Worm (Caenorhabditis elegans) whole organism, mixed stage, embryonic: Measurements from ENCODE around the gene eif-1.

Experiments
- M03D4.4 ChIP-seq: sonication (generic microtip); optimal IDR thresholded peaks from 2 replicates; lab custom pipeline; 2017; ENCODE audit warnings: mild to moderate bottlenecking, missing genetic modification characterization, missing compliant biosample characterization
- bed-3 ChIP-seq: fragments of 200-800 bp; sonication (Bioruptor generic); optimal IDR thresholded peaks from 3 replicates; lab custom pipeline; 2018; ENCODE audit warnings: mild to moderate bottlenecking, missing genetic modification characterization, moderate library complexity, missing compliant biosample characterization
- blmp-1 ChIP-seq: fragments of 150-350 bp; optimal IDR thresholded peaks from 2 replicates; lab custom pipeline; 2014; ENCODE audit warnings: missing biosample characterization, missing genetic modification characterization
- ceh-39 ChIP-seq: fragments of 150-350 bp; optimal IDR thresholded peaks from 2 replicates; lab custom pipeline; 2014; ENCODE audit warnings: missing biosample characterization, missing genetic modification characterization
- ceh-43 ChIP-seq: fragments of 200-800 bp; sonication (Bioruptor generic); optimal IDR thresholded peaks from 2 replicates; lab custom pipeline; 2018; ENCODE audit warnings: mild to moderate bottlenecking, missing genetic modification characterization, moderate library complexity, missing compliant biosample characterization
- cnd-1 ChIP-seq: fragments of 200-800 bp; sonication (Bioruptor generic); optimal IDR thresholded peaks from 2 replicates; lab custom pipeline; 2018; ENCODE audit warnings: mild to moderate bottlenecking, missing genetic modification characterization, missing compliant biosample characterization
- drap-1 ChIP-seq: fragments of 200-800 bp; sonication (Bioruptor generic); optimal IDR thresholded peaks from 3 replicates; lab custom pipeline; 2018; ENCODE audit warnings: mild to moderate bottlenecking, missing genetic modification characterization, missing compliant biosample characterization
- elt-1 ChIP-seq: sonication (generic microtip); optimal IDR thresholded peaks from 2 replicates; lab custom pipeline; 2017; ENCODE audit warnings: missing genetic modification characterization, mild to moderate bottlenecking, missing compliant biosample characterization, antibody characterized with exemption, moderate library complexity, borderline replicate concordance; ENCODE audit not compliant: insufficient read depth
- elt-3 ChIP-seq: fragments of 150-350 bp; optimal IDR thresholded peaks from 2 replicates; lab custom pipeline; 2014; ENCODE audit warnings: missing biosample characterization, missing genetic modification characterization
- flh-1 ChIP-seq: fragments of 200-800 bp; sonication (Bioruptor generic); optimal IDR thresholded peaks from 2 replicates; lab custom pipeline; 2018; ENCODE audit warnings: mild to moderate bottlenecking, missing genetic modification characterization, moderate library complexity, missing compliant biosample characterization
- ham-2 ChIP-seq: fragments of 200-800 bp; sonication (Bioruptor generic); optimal IDR thresholded peaks from 2 replicates; lab custom pipeline; 2018; ENCODE audit warnings: mild to moderate bottlenecking, missing genetic modification characterization, missing compliant biosample characterization
- lin-13 ChIP-seq: fragments of 150-350 bp; optimal IDR thresholded peaks from 2 replicates; lab custom pipeline; 2014; ENCODE audit warnings: missing biosample characterization, missing genetic modification characterization
- lin-32 ChIP-seq: fragments of 200-800 bp; sonication (Bioruptor generic); optimal IDR thresholded peaks from 2 replicates; lab custom pipeline; 2018; ENCODE audit warnings: mild to moderate bottlenecking, missing genetic modification characterization, missing compliant biosample characterization
- lsy-2 ChIP-seq: fragments of 150-350 bp; optimal IDR thresholded peaks from 2 replicates; lab custom pipeline; 2014; ENCODE audit warnings: missing biosample characterization, missing genetic modification characterization
- mab-5 ChIP-seq: fragments of 150-350 bp; optimal IDR thresholded peaks from 2 replicates; lab custom pipeline; 2014; ENCODE audit warnings: missing biosample characterization, missing genetic modification characterization
- mep-1 ChIP-seq: fragments of 150-350 bp; optimal IDR thresholded peaks from 2 replicates; lab custom pipeline; 2017; ENCODE audit warnings: missing biosample characterization, missing genetic modification reagents, missing genetic modification characterization, inconsistent platforms
- mls-2 ChIP-seq: sonication (generic microtip); optimal IDR thresholded peaks from 2 replicates; lab custom pipeline; 2016; ENCODE audit warnings: mild to moderate bottlenecking, missing genetic modification characterization, moderate library complexity, missing compliant biosample characterization
- nhr-12 ChIP-seq: fragments of 150-350 bp; optimal IDR thresholded peaks from 2 replicates; lab custom pipeline; 2014; ENCODE audit warnings: missing biosample characterization, missing genetic modification characterization
- nhr-2 ChIP-seq: fragments of 150-350 bp; optimal IDR thresholded peaks from 2 replicates; lab custom pipeline; 2014; ENCODE audit warnings: missing biosample characterization, missing genetic modification characterization
- nhr-237 ChIP-seq: fragments of 150-350 bp; optimal IDR thresholded peaks from 2 replicates; lab custom pipeline; 2014; ENCODE audit warnings: missing biosample characterization, missing genetic modification characterization
- nhr-28 ChIP-seq: fragments of 150-350 bp; optimal IDR thresholded peaks from 2 replicates; lab custom pipeline; 2014; ENCODE audit warnings: missing biosample characterization, missing genetic modification characterization
- nhr-76 ChIP-seq: sonication (generic microtip); optimal IDR thresholded peaks from 2 replicates; lab custom pipeline; 2017; ENCODE audit warnings: missing biosample characterization, missing genetic modification characterization
- pha-4 ChIP-seq: fragments of 150-350 bp; optimal IDR thresholded peaks from 2 replicates; lab custom pipeline; 2018; ENCODE audit warnings: missing biosample characterization, missing genetic modification reagents, missing genetic modification characterization
- sem-2 ChIP-seq: fragments of 200-800 bp; sonication (Bioruptor generic); optimal IDR thresholded peaks from 2 replicates; lab custom pipeline; 2018; ENCODE audit warnings: mild to moderate bottlenecking, missing genetic modification characterization, missing compliant biosample characterization
- snpc-4 ChIP-seq: fragments of 150-350 bp; optimal IDR thresholded peaks from 2 replicates; lab custom pipeline; 2014; ENCODE audit warnings: missing biosample characterization, missing genetic modification characterization
- sptf-1 ChIP-seq: sonication (generic microtip); optimal IDR thresholded peaks from 2 replicates; lab custom pipeline; 2017; ENCODE audit warnings: mild to moderate bottlenecking, missing genetic modification characterization, moderate library complexity, missing compliant biosample characterization
- tbx-8 ChIP-seq: fragments of 200-800 bp; sonication (Bioruptor generic); optimal IDR thresholded peaks from 2 replicates; lab custom pipeline; 2018; ENCODE audit warnings: mild to moderate bottlenecking, missing genetic modification characterization, moderate library complexity, missing compliant biosample characterization
- unc-39 ChIP-seq: fragments of 150-350 bp; optimal IDR thresholded peaks from 2 replicates; lab custom pipeline; 2014; ENCODE audit warnings: missing biosample characterization, missing genetic modification characterization
- unc-62 ChIP-seq: fragments of 150-350 bp; optimal IDR thresholded peaks from 2 replicates; lab custom pipeline; 2014; ENCODE audit warnings: missing biosample characterization, missing genetic modification reagents, missing genetic modification characterization
- zip-8 ChIP-seq: fragments of 150-350 bp; optimal IDR thresholded peaks from 2 replicates; lab custom pipeline; 2014; ENCODE audit warnings: missing biosample characterization, missing genetic modification characterization
- ztf-11 ChIP-seq: fragments of 150-350 bp; optimal IDR thresholded peaks from 2 replicates; lab custom pipeline; 2014; ENCODE audit warnings: missing biosample characterization, missing genetic modification characterization

eif-1 gene

ce11 chrII:5014399-5014798 is 21.0 kb upstream of the eif-1 start, which contains the start of gene F59A6.2:
F59A6.2 (plus strand) TSS chrII:5014699.
- TF ChIP-seq elt-1 (tag; lab: Kevin White, UChicago) (no peak), zip-8 (no peak), drap-1 (GFP tag; lab: Kevin White, UChicago) (no peak), ztf-11 (tag; lab: Kevin White, UChicago) (no peak), nhr-76 (tag; lab: Kevin White, UChicago) (no peak), ceh-43 (GFP tag; lab: Kevin White, UChicago) (no peak)

ce11 chrII:5011978-5012377 is 18.6 kb upstream of the eif-1 start, which contains the start of gene F59A6.12:
F59A6.12 (minus strand) TSS chrII:5012078.
- no peak for TF ChIP-seq flh-1
- no peak for TF ChIP-seq ceh-43 (GFP tag; lab: Kevin White, UChicago)

- TF ChIP-seq mls-2 (tag; lab: Kevin White, UChicago) = no peak
- no peak for TF ChIP-seq ceh-39
- TF ChIP-seq lin-32 (GFP tag; lab: Kevin White, UChicago) = no peak
- no peak for TF ChIP-seq nhr-2 (tag; lab: Kevin White, UChicago)
- TF ChIP-seq ham-2 (GFP tag; lab: Kevin White, UChicago) = no peak
- TF ChIP-seq mab-5 (tag; lab: Kevin White, UChicago) = no peak
- TF ChIP-seq nhr-237 = no peak
- TF ChIP-seq pha-4 = no peak
- TF ChIP-seq drap-1 (GFP tag; lab: Kevin White, UChicago) = no peak
- TF ChIP-seq lin-13 = no peak
- TF ChIP-seq unc-39 = no peak
- no peak for TF ChIP-seq lsy-2 (tag; lab: Kevin White, UChicago)
- no peak for TF ChIP-seq cnd-1 (tag; lab: Kevin White, UChicago)
- TF ChIP-seq bed-3 (GFP tag; lab: Kevin White, UChicago) = no peak
- TF ChIP-seq zip-8 = no peak
- no peak for TF ChIP-seq tbx-8 (GFP tag; lab: Kevin White, UChicago)
- TF ChIP-seq nhr-12 (tag; lab: Kevin White, UChicago) = no peak
- TF ChIP-seq nhr-76 (tag; lab: Kevin White, UChicago) = no peak
- no peak for TF ChIP-seq snpc-4 (tag; lab: Kevin White, UChicago)
- no peak for TF ChIP-seq blmp-1 (tag; lab: Kevin White, UChicago)
Measured at ce11 chrII:5008033-5008432, 14.7 kb upstream of the eif-1 start, which contains the start of gene F59A6.3. F59A6.3 (plus strand) TSS chrII:5008333.

ce11 chrII:5004781-5005180 is 11.4 kb upstream of the eif-1 start, which contains the start of gene F59A6.4:
F59A6.4 (plus strand) TSS chrII:5005081.
- TF ChIP-seq M03D4.4 (tag; lab: Kevin White, UChicago) (no peak), lin-32 (GFP tag; lab: Kevin White, UChicago) (no peak), sem-2 (GFP tag; lab: Kevin White, UChicago) (no peak), unc-39 (no peak), mep-1 (tag; lab: Kevin White, UChicago) (no peak), ham-2 (GFP tag; lab: Kevin White, UChicago) (no peak), nhr-237 (no peak), pha-4 (no peak), tbx-8 (GFP tag; lab: Kevin White, UChicago) (no peak), blmp-1 (tag; lab: Kevin White, UChicago) (no peak), flh-1 (no peak), snpc-4 (tag; lab: Kevin White, UChicago) (no peak), unc-62 (GFP tag; lab: Kevin White, UChicago) (no peak), nhr-28 (no peak), zip-8 (no peak), sptf-1 (no peak)

ce11 chrII:5003660-5004059 is 10.3 kb upstream of the eif-1 start, which contains the start of gene F59A6.10:
F59A6.10 (plus strand) TSS chrII:5003960.
- TF ChIP-seq elt-3 (no peak), unc-39 (no peak), nhr-2 (tag; lab: Kevin White, UChicago) (no peak), nhr-12 (tag; lab: Kevin White, UChicago) (no peak), pha-4 (no peak), mep-1 (tag; lab: Kevin White, UChicago) (no peak), snpc-4 (tag; lab: Kevin White, UChicago) (no peak), ceh-43 (GFP tag; lab: Kevin White, UChicago) (no peak), sem-2 (GFP tag; lab: Kevin White, UChicago) (no peak), lsy-2 (tag; lab: Kevin White, UChicago) (no peak), ceh-39 (no peak), nhr-76 (tag; lab: Kevin White, UChicago) (no peak)
